Worm (Caenorhabditis elegans) whole organism, young adult: ENCODE data around the gene M03B6.3.

Source experiments
- mxl-1 ChIP-seq: sonication (generic microtip); optimal IDR thresholded peaks from 2 replicates; lab custom pipeline; 2016; ENCODE audit warnings: missing genetic modification characterization, missing compliant biosample characterization
- unc-130 ChIP-seq: sonication (generic microtip); optimal IDR thresholded peaks from 2 replicates; lab custom pipeline; 2016; ENCODE audit warnings: missing genetic modification reagents, missing genetic modification characterization, missing compliant biosample characterization
- xnd-1 ChIP-seq: sonication (generic microtip); optimal IDR thresholded peaks from 2 replicates; lab custom pipeline; 2016; ENCODE audit warnings: missing genotype, missing genetic modification reagents, missing genetic modification characterization, missing compliant biosample characterization

- TF ChIP-seq xnd-1 (no peak), unc-130 (GFP tag; lab: Kevin White, UChicago) (no peak), mxl-1 (tag; lab: Kevin White, UChicago) (no peak)
These were observed 9.3 kb upstream of the M03B6.3 start for ce11 chrX:13873324-13873933.
